Fruit fly (Drosophila melanogaster) whole organism, adult: ENCODE data around the gene klar.

ENCODE experiments used
- CG11617 ChIP-seq: fragments of 200-800 bp; sonication (Bioruptor generic); optimal IDR thresholded peaks from 2 replicates; lab custom pipeline; 2017; ENCODE audit warnings: mild to moderate bottlenecking, missing biosample characterization, missing genetic modification reagents, missing genetic modification characterization
- CG12768 ChIP-seq: fragments of 200-800 bp; sonication (Bioruptor generic); optimal IDR thresholded peaks from 2 replicates; lab custom pipeline; 2017; ENCODE audit warnings: missing biosample characterization, missing genetic modification characterization, mild to moderate bottlenecking, moderate library complexity, missing genetic modification reagents
- CG14711 ChIP-seq: fragments of 200-800 bp; sonication (Bioruptor generic); optimal IDR thresholded peaks from 2 replicates; lab custom pipeline; 2018; ENCODE audit warnings: missing biosample characterization, mild to moderate bottlenecking, missing genetic modification characterization, moderate library complexity
- CG1620 ChIP-seq: fragments of 200-800 bp; sonication (Bioruptor generic); optimal IDR thresholded peaks from 2 replicates; lab custom pipeline; 2016; ENCODE audit warnings: missing biosample characterization, missing genetic modification characterization
- CG33017 ChIP-seq: fragments of 200-800 bp; sonication (Bioruptor generic); optimal IDR thresholded peaks from 2 replicates; lab custom pipeline; 2018; ENCODE audit warnings: missing biosample characterization, mild to moderate bottlenecking, missing genetic modification characterization, moderate library complexity
- CG5204 ChIP-seq: fragments of 200-800 bp; sonication (Bioruptor generic); optimal IDR thresholded peaks from 2 replicates; lab custom pipeline; 2016; ENCODE audit warnings: missing biosample characterization, missing genetic modification characterization
- CG7045 ChIP-seq: fragments of 200-800 bp; sonication (Bioruptor generic); optimal IDR thresholded peaks from 2 replicates; lab custom pipeline; 2017; ENCODE audit warnings: missing biosample characterization, mild to moderate bottlenecking, missing genetic modification characterization
- CG7101 ChIP-seq: fragments of 200-800 bp; sonication (Bioruptor generic); optimal IDR thresholded peaks from 2 replicates; lab custom pipeline; 2018; ENCODE audit warnings: missing biosample characterization, mild to moderate bottlenecking, missing genetic modification characterization, moderate library complexity
- Clk ChIP-seq: fragments of 200-800 bp; sonication (Bioruptor generic); optimal IDR thresholded peaks from 2 replicates; lab custom pipeline; 2017; ENCODE audit warnings: missing biosample characterization, missing genetic modification characterization
- Crg-1 ChIP-seq: fragments of 200-800 bp; sonication (Bioruptor generic); optimal IDR thresholded peaks from 2 replicates; lab custom pipeline; 2016; ENCODE audit warnings: missing biosample characterization, missing genetic modification characterization
- Hr96 ChIP-seq: fragments of 200-800 bp; sonication (Bioruptor generic); optimal IDR thresholded peaks from 2 replicates; lab custom pipeline; 2016; ENCODE audit warnings: missing biosample characterization, missing genetic modification characterization
- Mnt ChIP-seq: fragments of 200-800 bp; sonication (Bioruptor generic); optimal IDR thresholded peaks from 2 replicates; lab custom pipeline; 2016; ENCODE audit warnings: missing biosample characterization, mild to moderate bottlenecking, missing genetic modification characterization
- bab1 ChIP-seq: fragments of 200-800 bp; sonication (Bioruptor generic); optimal IDR thresholded peaks from 3 replicates; lab custom pipeline; 2019; ENCODE audit warnings: missing biosample characterization, mild to moderate bottlenecking, missing genetic modification characterization, moderate library complexity
- cic ChIP-seq: fragments of 200-800 bp; sonication (Bioruptor generic); optimal IDR thresholded peaks from 2 replicates; lab custom pipeline; 2017; ENCODE audit warnings: missing biosample characterization, mild to moderate bottlenecking, missing genetic modification characterization, moderate library complexity
- cnc ChIP-seq, 2 experiments: fragments of >200 bp; optimal IDR thresholded peaks; 2 replicates each; lab custom pipeline; 2017
- kay ChIP-seq: fragments of 200-800 bp; sonication (Bioruptor generic); peaks from one replicate; lab custom pipeline; 2016; ENCODE audit warnings: missing biosample characterization, missing genetic modification characterization, borderline replicate concordance
- ovo ChIP-seq: fragments of 200-800 bp; sonication (Bioruptor generic); optimal IDR thresholded peaks from 2 replicates; lab custom pipeline; 2016; ENCODE audit warnings: missing biosample characterization, missing genetic modification characterization
- pad ChIP-seq: fragments of 200-800 bp; sonication (Bioruptor generic); optimal IDR thresholded peaks from 3 replicates; lab custom pipeline; 2017; ENCODE audit warnings: missing biosample characterization, missing genetic modification characterization, mild to moderate bottlenecking, moderate library complexity, missing genetic modification reagents
- tj ChIP-seq: fragments of 200-800 bp; sonication (Bioruptor generic); optimal IDR thresholded peaks from 3 replicates; lab custom pipeline; 2017; ENCODE audit warnings: missing biosample characterization, mild to moderate bottlenecking, missing genetic modification characterization, moderate library complexity
- toe ChIP-seq: fragments of 200-800 bp; sonication (Bioruptor generic); optimal IDR thresholded peaks from 2 replicates; lab custom pipeline; 2016; ENCODE audit warnings: missing biosample characterization, missing genetic modification characterization

The klar gene

DNA sequence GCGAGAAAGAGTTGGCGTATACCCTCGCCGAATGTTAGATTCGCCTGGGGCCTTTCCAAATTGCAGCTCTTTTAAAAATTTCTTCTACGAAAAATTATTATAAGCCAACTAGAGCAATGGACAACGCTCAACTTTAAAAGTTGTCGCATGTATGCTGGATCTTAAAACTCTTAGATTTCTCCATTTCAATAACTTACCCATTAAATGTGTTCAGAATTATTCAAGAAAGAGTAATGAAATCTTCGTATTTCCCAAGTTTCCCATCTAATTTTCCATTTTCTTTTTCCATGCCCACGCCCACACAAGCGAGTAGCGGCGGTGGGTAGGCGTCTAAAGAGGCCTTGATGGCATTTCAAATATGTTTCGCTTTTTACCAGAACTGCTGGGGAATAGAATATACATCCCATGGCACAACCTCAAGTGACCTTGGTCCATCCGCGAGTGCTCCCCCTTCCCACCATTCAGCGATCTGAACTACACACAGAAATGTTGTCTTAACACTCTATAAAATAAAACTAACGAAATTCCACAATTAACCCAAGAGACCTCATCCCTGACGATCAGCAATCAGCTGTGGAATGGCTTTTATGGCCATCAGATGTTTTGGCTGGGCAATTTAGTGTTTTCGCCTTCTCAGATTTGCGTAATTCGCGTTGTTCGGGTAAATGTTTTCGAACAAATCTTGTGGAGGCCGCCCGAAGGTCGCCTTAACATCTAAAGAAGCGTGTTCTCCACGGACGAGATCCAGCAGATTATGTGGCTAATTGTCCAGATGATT is 85.4 kb downstream of the klar start:
- peak; percentile 75 for TF ChIP-seq kay (GFP tag; lab: Kevin White, UChicago)
- TF ChIP-seq bab1 (GFP tag; lab: Kevin White, UChicago): no peak

DNA sequence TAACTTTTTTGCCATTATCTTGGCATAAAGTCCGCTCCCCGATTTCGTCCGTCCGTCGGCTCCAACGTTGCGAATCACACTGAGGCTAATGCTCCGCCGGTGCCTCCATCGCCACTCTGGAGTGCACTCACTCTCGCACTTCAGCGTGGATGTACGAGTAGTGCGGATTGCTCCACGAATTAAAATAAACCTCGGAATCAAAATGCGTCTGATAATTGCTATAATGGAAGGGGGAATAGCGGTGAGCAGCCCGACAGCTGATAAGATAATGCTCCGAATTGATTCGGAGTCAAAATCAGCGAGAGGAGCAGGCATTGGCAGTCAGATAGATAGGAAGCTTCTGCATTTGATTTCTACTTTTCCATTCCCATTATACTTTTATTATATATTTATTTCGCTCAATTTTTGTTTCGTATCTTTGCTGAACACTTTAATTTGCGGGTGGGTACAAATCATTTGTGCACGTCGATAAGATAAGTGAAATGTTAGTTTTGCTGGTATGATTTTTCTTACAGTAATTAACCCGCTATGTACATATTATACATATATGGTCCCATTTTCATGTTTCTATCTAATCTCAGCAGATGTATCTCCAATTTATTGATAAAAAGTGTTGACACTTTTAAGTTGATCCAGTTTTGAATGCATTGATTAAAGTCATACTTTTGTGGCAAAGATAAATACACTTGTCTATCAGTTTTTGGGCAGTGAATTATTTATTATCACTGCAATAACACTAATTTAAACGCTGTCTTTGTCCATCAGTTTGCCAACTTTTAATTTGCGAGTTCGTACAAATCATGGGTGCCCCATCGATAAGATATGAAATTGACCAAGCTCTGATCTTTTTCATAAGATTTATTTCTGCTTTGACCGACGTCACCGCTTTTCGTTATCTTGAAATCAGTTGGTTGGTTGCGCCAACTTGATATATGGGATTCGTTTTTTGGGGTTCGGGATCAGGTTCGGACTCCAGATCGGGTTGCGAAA is 92.1 kb downstream of the klar start:
- TF ChIP-seq pad (GFP tag; lab: Kevin White, UChicago): peak; percentile 2
- TF ChIP-seq Crg-1 (GFP tag; lab: Kevin White, UChicago): no peak
- no peak for TF ChIP-seq CG1620
- TF ChIP-seq CG7101 (tag; lab: Kevin White, UChicago): peak; percentile 18
- TF ChIP-seq CG33017 (tag; lab: Kevin White, UChicago): peak; percentile 1
- TF ChIP-seq bab1 (GFP tag; lab: Kevin White, UChicago): no peak
- peak; percentile 7 for TF ChIP-seq CG7045 (GFP tag; lab: Kevin White, UChicago)
- TF ChIP-seq Mnt (GFP tag; lab: Kevin White, UChicago): peak; percentile 30
- TF ChIP-seq Hr96 (GFP tag; lab: Kevin White, UChicago): peak; percentile 35
- TF ChIP-seq tj: no peak
- peak; percentile 81 for TF ChIP-seq kay (GFP tag; lab: Kevin White, UChicago)
- TF ChIP-seq cnc (optimal IDR thresholded peaks at IDR 0.05; lab: Kevin White, UChicago): no peak
- peak; percentile 54 for TF ChIP-seq CG12768 (GFP tag; lab: Kevin White, UChicago)
- TF ChIP-seq cic (GFP tag; lab: Kevin White, UChicago): peak; percentile 71

DNA sequence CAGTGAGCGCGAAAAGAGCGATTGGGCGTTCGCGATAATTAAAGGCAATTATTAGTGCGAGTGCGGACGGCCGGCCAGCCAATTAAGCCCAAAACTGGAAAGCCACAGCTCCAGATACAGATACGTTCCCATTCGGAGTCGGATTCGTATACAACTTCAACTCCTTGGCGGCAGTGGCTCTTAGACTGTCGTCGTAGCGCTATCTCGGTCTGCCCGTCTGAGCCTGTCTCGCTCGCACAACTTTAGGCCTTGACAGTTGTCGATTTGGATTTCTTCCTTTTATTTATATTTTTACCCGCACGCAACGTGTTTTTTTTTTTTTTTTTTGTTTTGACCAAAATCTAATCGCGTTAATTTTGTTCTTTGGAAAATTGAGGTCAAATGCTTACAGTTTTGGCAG is 93.2 kb downstream of the klar start:
- TF ChIP-seq kay (GFP tag; lab: Kevin White, UChicago) (no peak), bab1 (GFP tag; lab: Kevin White, UChicago) (no peak), Mnt (GFP tag; lab: Kevin White, UChicago) (no peak), CG5204 (GFP tag; lab: Kevin White, UChicago) (no peak), ovo (GFP tag; lab: Kevin White, UChicago) (no peak), Hr96 (GFP tag; lab: Kevin White, UChicago) (no peak), CG12768 (GFP tag; lab: Kevin White, UChicago) (no peak), cic (GFP tag; lab: Kevin White, UChicago) (no peak), CG1620 (no peak), CG7101 (tag; lab: Kevin White, UChicago) (no peak), Clk (GFP tag; lab: Kevin White, UChicago) (no peak), tj (no peak)

DNA sequence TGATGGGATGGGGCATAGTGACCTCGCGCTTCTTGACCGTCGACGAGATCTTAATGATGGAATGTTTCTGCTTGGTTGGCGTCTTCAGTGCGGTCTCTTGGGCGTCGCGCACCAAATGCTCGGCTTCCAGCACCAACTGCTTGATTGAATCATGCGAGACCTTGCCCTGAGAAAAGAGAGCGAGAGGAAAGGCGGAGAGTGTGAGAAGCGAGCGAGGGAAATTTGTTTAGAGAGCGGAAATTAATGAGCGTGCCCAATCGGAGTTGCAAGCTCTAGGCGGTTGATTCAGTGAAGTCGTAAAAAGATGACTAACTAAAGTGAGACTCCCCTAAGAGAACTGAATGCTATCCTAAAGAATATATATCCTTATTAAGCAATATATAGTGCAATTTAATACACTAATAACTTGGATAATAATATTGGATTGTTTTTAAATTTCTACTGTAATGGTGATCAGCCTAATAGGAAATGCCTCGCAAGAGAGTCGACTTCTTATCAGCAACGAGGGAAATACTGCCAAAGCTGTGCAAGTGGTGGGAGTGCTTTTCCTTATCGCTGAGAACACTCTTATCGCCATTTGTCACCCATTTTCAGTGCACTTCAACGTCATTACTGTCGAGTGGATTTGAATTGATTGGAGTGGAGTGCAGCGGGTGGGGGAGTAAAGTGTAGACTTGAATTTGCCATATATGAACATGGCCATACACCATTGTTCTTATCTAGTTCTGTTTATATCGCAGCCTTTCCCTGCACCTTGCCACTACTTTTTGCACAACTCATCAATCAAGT is 94.5 kb downstream of the klar start:
- peak; percentile 16 for TF ChIP-seq CG7101 (tag; lab: Kevin White, UChicago)
- TF ChIP-seq Mnt (GFP tag; lab: Kevin White, UChicago): peak; percentile 3
- TF ChIP-seq Crg-1 (GFP tag; lab: Kevin White, UChicago): no peak
- peak; percentile 84 for TF ChIP-seq kay (GFP tag; lab: Kevin White, UChicago)
- TF ChIP-seq cic (GFP tag; lab: Kevin White, UChicago): peak; percentile 81
- TF ChIP-seq cnc (optimal IDR thresholded peaks at IDR 0.05; lab: Kevin White, UChicago): no peak
- no peak for TF ChIP-seq CG1620

dm6 chr3L:441644-442193 is 98.7 kb downstream of the klar start:
- TF ChIP-seq CG7101 (tag; lab: Kevin White, UChicago) (no peak), CG7045 (GFP tag; lab: Kevin White, UChicago) (no peak)

- TF ChIP-seq pad (GFP tag; lab: Kevin White, UChicago): peak; percentile 85
- TF ChIP-seq CG5204 (GFP tag; lab: Kevin White, UChicago): peak; percentile 55
- TF ChIP-seq CG33017 (tag; lab: Kevin White, UChicago): peak; percentile 82
- no peak for TF ChIP-seq Hr96 (GFP tag; lab: Kevin White, UChicago)
- peak; percentile 21 for TF ChIP-seq cic (GFP tag; lab: Kevin White, UChicago)
- TF ChIP-seq CG11617 (GFP tag; lab: Kevin White, UChicago): peak; percentile 73
- TF ChIP-seq bab1 (GFP tag; lab: Kevin White, UChicago): peak; percentile 44
- peak; percentile 45 for TF ChIP-seq ovo (GFP tag; lab: Kevin White, UChicago)
- peak; percentile 47 for TF ChIP-seq toe (GFP tag; lab: Kevin White, UChicago)
- TF ChIP-seq Clk (GFP tag; lab: Kevin White, UChicago): peak; percentile 52
- no peak for TF ChIP-seq kay (GFP tag; lab: Kevin White, UChicago)
- peak; percentile 50 for TF ChIP-seq Mnt (GFP tag; lab: Kevin White, UChicago)
- TF ChIP-seq CG1620: peak; percentile 6
- TF ChIP-seq CG7101 (tag; lab: Kevin White, UChicago): peak; percentile 75
- peak; percentile 74 for TF ChIP-seq CG14711
- TF ChIP-seq tj: peak; percentile 31
- TF ChIP-seq CG7045 (GFP tag; lab: Kevin White, UChicago): peak; percentile 83
- peak; percentile 61 for TF ChIP-seq Crg-1 (GFP tag; lab: Kevin White, UChicago)
- no peak for TF ChIP-seq cnc (optimal IDR thresholded peaks at IDR 0.05; lab: Kevin White, UChicago)
- peak; percentile 83 for TF ChIP-seq CG12768 (GFP tag; lab: Kevin White, UChicago)
Measured at dm6 chr3L:441035-441604, 99.3 kb downstream of the klar start.
